Fruit fly (Drosophila melanogaster) whole organism, embryonic: ENCODE measurements around the gene Ripalpha.

Experiments used
- Awh ChIP-seq: fragments of 200-800 bp; sonication (Bioruptor generic); IDR thresholded peaks from 2 replicates; pipeline ENCODE4, ENCODE4 v1.3.6; 2022; ENCODE audit warnings: missing biosample characterization, missing genetic modification characterization
- Blimp-1 ChIP-seq: fragments of 200-800 bp; sonication (Bioruptor generic); optimal IDR thresholded peaks from 3 replicates; lab custom pipeline; 2018; ENCODE audit warnings: missing biosample characterization, missing genetic modification characterization, mild to moderate bottlenecking, moderate library complexity, missing genetic modification reagents
- CG10565 ChIP-seq: fragments of 200-800 bp; sonication (Bioruptor generic); optimal IDR thresholded peaks from 3 replicates; lab custom pipeline; 2016; ENCODE audit warnings: missing biosample characterization, mild to moderate bottlenecking, missing genetic modification characterization
- CG12744 ChIP-seq: fragments of 200-800 bp; sonication (Bioruptor generic); optimal IDR thresholded peaks from 2 replicates; lab custom pipeline; 2016; ENCODE audit warnings: missing biosample characterization, missing genetic modification characterization
- CG14014 ChIP-seq: fragments of 200-800 bp; sonication (Bioruptor generic); IDR thresholded peaks from 2 replicates; pipeline ENCODE4 v1.3.6; 2022; ENCODE audit warnings: missing biosample characterization, missing genetic modification characterization
- CG14050 ChIP-seq: fragments of 200-800 bp; sonication (Bioruptor generic); IDR thresholded peaks from 3 replicates; pipeline ENCODE4 v1.3.6; 2022; ENCODE audit warnings: missing biosample characterization, missing genetic modification characterization
- CG16779 ChIP-seq: fragments of 200-800 bp; sonication (Bioruptor generic); IDR thresholded peaks from 2 replicates; pipeline ENCODE4 v1.3.6; 2022; ENCODE audit warnings: missing biosample characterization, missing genetic modification characterization
- CG16813 ChIP-seq: fragments of 200-800 bp; sonication (Bioruptor generic); IDR thresholded peaks from 3 replicates; pipeline ENCODE4 v1.3.6; 2022; ENCODE audit warnings: missing biosample characterization, missing genetic modification characterization; ENCODE audit not compliant: partially characterized antibody
- CG17829 ChIP-seq: fragments of 200-800 bp; optimal IDR thresholded peaks from 2 replicates; lab custom pipeline; 2019; ENCODE audit warnings: missing biosample characterization, mild to moderate bottlenecking, missing genetic modification characterization, moderate library complexity
- CG2202 ChIP-seq: fragments of 200-800 bp; sonication (Bioruptor generic); optimal IDR thresholded peaks from 2 replicates; lab custom pipeline; 2018; ENCODE audit warnings: missing biosample characterization, mild to moderate bottlenecking, missing genetic modification characterization
- CG32772 ChIP-seq: fragments of 200-800 bp; sonication (Bioruptor generic); IDR thresholded peaks from 2 replicates; pipeline ENCODE4 v1.3.6; 2022; ENCODE audit warnings: missing biosample characterization, missing genetic modification characterization
- CG33557 ChIP-seq: fragments of 200-800 bp; sonication (Bioruptor generic); optimal IDR thresholded peaks from 2 replicates; lab custom pipeline; 2019; ENCODE audit warnings: missing biosample characterization, mild to moderate bottlenecking, missing genetic modification characterization, moderate library complexity
- CG34376 ChIP-seq: fragments of 200-800 bp; sonication (Bioruptor generic); optimal IDR thresholded peaks from 2 replicates; lab custom pipeline; 2018; ENCODE audit warnings: missing biosample characterization, mild to moderate bottlenecking, missing genetic modification characterization
- CG34422 ChIP-seq: fragments of 200-800 bp; sonication (Bioruptor generic); IDR thresholded peaks from 3 replicates; pipeline ENCODE4 v1.3.6; 2022; ENCODE audit warnings: missing biosample characterization, missing genetic modification characterization
- CG3726 ChIP-seq: fragments of 200-800 bp; sonication (Bioruptor generic); IDR thresholded peaks from 3 replicates; pipeline ENCODE4, ENCODE4 v1.3.6; 2022; ENCODE audit warnings: missing biosample characterization, missing genetic modification characterization
- CG4730 ChIP-seq: fragments of 200-800 bp; sonication (Bioruptor generic); IDR thresholded peaks from 2 replicates; pipeline ENCODE4 v1.3.6; 2022; ENCODE audit warnings: missing biosample characterization, missing genetic modification characterization
- CG8281 ChIP-seq: fragments of 200-800 bp; sonication (Bioruptor generic); optimal IDR thresholded peaks from 2 replicates; lab custom pipeline; 2018; ENCODE audit warnings: missing biosample characterization, mild to moderate bottlenecking, missing genetic modification characterization, moderate library complexity
- CG8944 ChIP-seq: fragments of 200-800 bp; sonication (Bioruptor generic); optimal IDR thresholded peaks from 3 replicates; lab custom pipeline; 2016; ENCODE audit warnings: missing biosample characterization, missing genetic modification characterization
- CG9609 ChIP-seq: fragments of 200-800 bp; sonication (Bioruptor generic); optimal IDR thresholded peaks from 3 replicates; lab custom pipeline; 2016; ENCODE audit warnings: missing biosample characterization, missing genetic modification characterization
- Camta ChIP-seq: fragments of 200-800 bp; sonication (Bioruptor generic); optimal IDR thresholded peaks from 2 replicates; lab custom pipeline; 2016; ENCODE audit warnings: missing biosample characterization, missing genetic modification characterization
- D ChIP-seq, 2 experiments: fragments of 200-800 bp in 1 of 2; fragments of >200 bp in 1 of 2; sonication (Bioruptor generic) in 1 of 2; optimal IDR thresholded peaks; 2 replicates in 1 of 2; 3 replicates in 1 of 2; lab custom pipeline; 2017; ENCODE audit warnings: mild to moderate bottlenecking in 1 of 2, missing biosample characterization in 1 of 2, missing genetic modification characterization in 1 of 2, missing genetic modification reagents in 1 of 2
- Dp ChIP-seq: fragments of 200-800 bp; sonication (Bioruptor generic); optimal IDR thresholded peaks from 2 replicates; lab custom pipeline; 2018; ENCODE audit warnings: missing biosample characterization, mild to moderate bottlenecking, missing genetic modification characterization, moderate library complexity
- E2f2 ChIP-seq: fragments of 200-800 bp; sonication (Bioruptor generic); IDR thresholded peaks from 2 replicates; pipeline ENCODE4 v1.3.6; 2022; ENCODE audit warnings: missing biosample characterization, missing genetic modification characterization
- ERR ChIP-seq: fragments of 200-800 bp; sonication (Bioruptor generic); optimal IDR thresholded peaks from 2 replicates; lab custom pipeline; 2016; ENCODE audit warnings: missing biosample characterization, missing genetic modification characterization
- Kr ChIP-seq: fragments of 200-800 bp; sonication (Bioruptor generic); optimal IDR thresholded peaks from 2 replicates; lab custom pipeline; 2017; ENCODE audit warnings: missing biosample characterization, mild to moderate bottlenecking, missing genetic modification characterization
- Lhr ChIP-seq: fragments of 200-800 bp; sonication (Bioruptor generic); optimal IDR thresholded peaks from 3 replicates; lab custom pipeline; 2017; ENCODE audit warnings: mild to moderate bottlenecking, missing biosample characterization, missing genetic modification reagents, missing genetic modification characterization
- Neu2 ChIP-seq: fragments of 200-800 bp; sonication (Bioruptor generic); optimal IDR thresholded peaks from 3 replicates; lab custom pipeline; 2016; ENCODE audit warnings: missing biosample characterization, missing genetic modification characterization, borderline replicate concordance
- Oli ChIP-seq: fragments of 200-800 bp; sonication (Bioruptor generic); optimal IDR thresholded peaks from 2 replicates; lab custom pipeline; 2018; ENCODE audit warnings: missing biosample characterization, mild to moderate bottlenecking, missing genetic modification characterization, moderate library complexity
- Pdp1 ChIP-seq, 2 experiments: fragments of 200-800 bp; sonication (Bioruptor generic); optimal IDR thresholded peaks; 3 replicates each; lab custom pipeline; 2016; ENCODE audit warnings: missing biosample characterization in 2 of 2, missing genetic modification characterization in 2 of 2, mild to moderate bottlenecking in 1 of 2, moderate library complexity in 1 of 2
- Sox100B ChIP-seq: fragments of 200-800 bp; sonication (Bioruptor generic); optimal IDR thresholded peaks from 3 replicates; lab custom pipeline; 2018; ENCODE audit warnings: missing biosample characterization, mild to moderate bottlenecking, missing genetic modification characterization
- Sox102F ChIP-seq: fragments of 200-800 bp; sonication (Bioruptor generic); optimal IDR thresholded peaks from 2 replicates; lab custom pipeline; 2018; ENCODE audit warnings: missing biosample characterization, mild to moderate bottlenecking, missing genetic modification characterization, moderate library complexity
- Sry-δ ChIP-seq: fragments of 200-800 bp; sonication (Bioruptor generic); optimal IDR thresholded peaks from 2 replicates; lab custom pipeline; 2016; ENCODE audit warnings: missing biosample characterization, missing genetic modification characterization
- Taf1 ChIP-seq: fragments of 200-800 bp; sonication (Bioruptor generic); IDR thresholded peaks from 2 replicates; pipeline ENCODE4 v1.3.6; 2022; ENCODE audit warnings: missing biosample characterization, missing genetic modification characterization
- ab ChIP-seq: fragments of 200-800 bp; sonication (Bioruptor generic); optimal IDR thresholded peaks from 2 replicates; lab custom pipeline; 2016; ENCODE audit warnings: missing biosample characterization, missing genetic modification characterization
- ash1 ChIP-seq: fragments of 200-800 bp; sonication (Bioruptor generic); optimal IDR thresholded peaks from 2 replicates; lab custom pipeline; 2018; ENCODE audit warnings: missing biosample characterization, mild to moderate bottlenecking, missing genetic modification characterization
- dmrt11E ChIP-seq: fragments of 200-800 bp; sonication (Bioruptor generic); optimal IDR thresholded peaks from 3 replicates; lab custom pipeline; 2018; ENCODE audit warnings: missing biosample characterization, mild to moderate bottlenecking, missing genetic modification characterization, moderate library complexity
- exex ChIP-seq: fragments of 200-800 bp; sonication (Bioruptor generic); optimal IDR thresholded peaks from 4 replicates; lab custom pipeline; 2018; ENCODE audit warnings: missing biosample characterization, mild to moderate bottlenecking, missing genetic modification characterization, moderate library complexity
- fu2 ChIP-seq: fragments of 200-800 bp; sonication (Bioruptor generic); optimal IDR thresholded peaks from 2 replicates; lab custom pipeline; 2016; ENCODE audit warnings: missing biosample characterization, missing genetic modification characterization
- ind ChIP-seq: fragments of 200-800 bp; sonication (Bioruptor generic); optimal IDR thresholded peaks from 3 replicates; lab custom pipeline; 2016; ENCODE audit warnings: missing biosample characterization, missing genetic modification characterization
- kah ChIP-seq: fragments of 200-800 bp; sonication (Bioruptor generic); optimal IDR thresholded peaks from 2 replicates; lab custom pipeline; 2018; ENCODE audit warnings: missing biosample characterization, mild to moderate bottlenecking, missing genetic modification characterization
- lbe ChIP-seq: fragments of 200-800 bp; sonication (Bioruptor generic); optimal IDR thresholded peaks from 2 replicates; lab custom pipeline; 2016; ENCODE audit warnings: missing biosample characterization, mild to moderate bottlenecking, missing genetic modification characterization
- maf-S ChIP-seq: fragments of 200-800 bp; sonication (Bioruptor generic); optimal IDR thresholded peaks from 2 replicates; lab custom pipeline; 2016; ENCODE audit warnings: missing biosample characterization, missing genetic modification characterization
- odd ChIP-seq: fragments of 200-800 bp; sonication (Bioruptor generic); optimal IDR thresholded peaks from 2 replicates; lab custom pipeline; 2017; ENCODE audit warnings: missing biosample characterization, mild to moderate bottlenecking, missing genetic modification characterization
- peb ChIP-seq: fragments of 200-800 bp; sonication (Bioruptor generic); IDR thresholded peaks from 2 replicates; pipeline ENCODE4 v1.3.6; 2022; ENCODE audit warnings: missing biosample characterization, missing genetic modification characterization
- pnt ChIP-seq: fragments of 200-800 bp; sonication (Bioruptor generic); optimal IDR thresholded peaks from 3 replicates; lab custom pipeline; 2016; ENCODE audit warnings: missing biosample characterization, missing genetic modification characterization
- shn ChIP-seq: fragments of 200-800 bp; sonication (Bioruptor generic); optimal IDR thresholded peaks from 3 replicates; lab custom pipeline; 2016; ENCODE audit warnings: missing biosample characterization, missing genetic modification characterization
- sisA ChIP-seq: fragments of 200-800 bp; sonication (Bioruptor generic); IDR thresholded peaks from 2 replicates; pipeline ENCODE4 v1.3.6; 2022; ENCODE audit warnings: missing biosample characterization, missing genetic modification characterization
- sob ChIP-seq: fragments of 200-800 bp; sonication (Bioruptor generic); IDR thresholded peaks from 2 replicates; pipeline ENCODE4 v1.3.6; 2022; ENCODE audit warnings: missing biosample characterization, missing genetic modification characterization
- sr ChIP-seq: fragments of 200-800 bp; sonication (Bioruptor generic); IDR thresholded peaks from 3 replicates; pipeline ENCODE4 v1.3.6; 2022; ENCODE audit warnings: missing biosample characterization, missing genetic modification characterization
- twi ChIP-seq: fragments of 200-800 bp; optimal IDR thresholded peaks from 2 replicates; lab custom pipeline; 2019; ENCODE audit warnings: missing biosample characterization, mild to moderate bottlenecking, missing genetic modification characterization, moderate library complexity

Gene Ripalpha

DNA sequence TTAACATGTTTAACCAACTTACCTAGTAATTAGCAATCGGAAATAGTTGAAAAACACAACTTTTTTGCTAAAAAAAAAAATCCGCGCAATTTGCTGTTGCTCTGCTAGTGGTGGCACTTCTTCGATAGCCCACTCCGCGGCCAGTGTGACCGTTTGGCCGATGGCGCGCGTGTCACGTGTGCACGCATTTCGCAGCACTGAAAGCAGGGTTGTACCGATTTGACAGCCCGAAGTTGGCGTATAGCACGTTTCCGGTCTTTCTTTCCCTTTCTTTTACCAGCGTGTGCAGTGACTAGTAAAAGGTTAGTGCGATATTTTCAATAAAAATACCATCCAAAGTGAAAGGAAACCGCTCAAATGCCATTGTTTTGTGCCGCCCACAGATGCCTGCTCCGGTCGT is at the start of gene Ripalpha, which contains the start of gene RpL7 (continued):
- TF ChIP-seq sr (GFP tag; lab: Robert Waterston, UW) = peak; percentile 98
- TF ChIP-seq Taf1 (GFP tag; lab: Robert Waterston, UW) = peak; percentile 80; the same call in 1 of the 2 replicates
- peak; percentile 94 for TF ChIP-seq ind
- peak; percentile 99 for TF ChIP-seq CG34376
- TF ChIP-seq Pdp1 (GFP tag; optimal IDR thresholded peaks at IDR 0.05; lab: Kevin White, UChicago) = peak; percentile 96 to 97
- peak; percentile 97 for TF ChIP-seq Awh (GFP tag; lab: Robert Waterston, UW)
- peak; percentile 96 for TF ChIP-seq CG14014 (GFP tag; lab: Robert Waterston, UW)
- peak; percentile 82 for TF ChIP-seq CG8281 (tag; lab: Kevin White, UChicago)
- TF ChIP-seq D (optimal IDR thresholded peaks at IDR 0.05; lab: Kevin White, UChicago) = no peak
- TF ChIP-seq D (GFP tag; optimal IDR thresholded peaks at IDR 0.05; lab: Kevin White, UChicago) = peak; percentile 93
- TF ChIP-seq CG8944 (GFP tag; lab: Kevin White, UChicago) = peak; percentile 98
- TF ChIP-seq shn = peak; percentile 99
- peak; percentile 91 for TF ChIP-seq lbe (GFP tag; lab: Kevin White, UChicago)
- peak; percentile 92 for TF ChIP-seq ab (GFP tag; lab: Kevin White, UChicago)
- peak; percentile 95 for TF ChIP-seq Kr
- peak; percentile 88 for TF ChIP-seq sisA (GFP tag; lab: Robert Waterston, UW)
- TF ChIP-seq Neu2 (GFP tag; lab: Kevin White, UChicago) = peak; percentile 84
- peak; percentile 91 for TF ChIP-seq kah (GFP tag; lab: Kevin White, UChicago)
- TF ChIP-seq CG2202 = peak; percentile 95
- TF ChIP-seq twi (tag; lab: Kevin White, UChicago) = peak; percentile 80
- TF ChIP-seq CG3726 = peak; percentile 92
- peak; percentile 100 for TF ChIP-seq ash1 (GFP tag; lab: Kevin White, UChicago)
- peak; percentile 88 for TF ChIP-seq Sox100B (GFP tag; lab: Kevin White, UChicago)
- peak; percentile 99 for TF ChIP-seq sob (GFP tag; lab: Robert Waterston, UW)
- no peak; the same call in none of the 2 replicates for TF ChIP-seq CG32772 (GFP tag; lab: Robert Waterston, UW)
- peak; percentile 90 for TF ChIP-seq CG17829 (tag; lab: Kevin White, UChicago)
- TF ChIP-seq odd = peak; percentile 98
- TF ChIP-seq CG34422 (GFP tag; lab: Robert Waterston, UW) = peak; percentile 98
- peak; percentile 98 for TF ChIP-seq CG9609
- TF ChIP-seq fu2 (GFP tag; lab: Kevin White, UChicago) = peak; percentile 98
- peak; percentile 89 for TF ChIP-seq E2f2 (GFP tag; lab: Robert Waterston, UW)
- TF ChIP-seq exex = peak; percentile 78
- peak; percentile 98 for TF ChIP-seq maf-S (GFP tag; lab: Kevin White, UChicago)
- TF ChIP-seq Dp (GFP tag; lab: Kevin White, UChicago) = peak; percentile 78
- peak; percentile 96 for TF ChIP-seq Camta (GFP tag; lab: Kevin White, UChicago)
- TF ChIP-seq CG16813 (GFP tag; lab: Robert Waterston, UW) = peak; percentile 94
- TF ChIP-seq CG12744 (GFP tag; lab: Kevin White, UChicago) = peak; percentile 97
- peak; percentile 88 for TF ChIP-seq peb
- peak; percentile 94 for TF ChIP-seq CG33557 (GFP tag; lab: Kevin White, UChicago)
- TF ChIP-seq CG4730 (GFP tag; lab: Robert Waterston, UW) = peak; percentile 88
- TF ChIP-seq dmrt11E (tag; lab: Kevin White, UChicago) = peak; percentile 91
- TF ChIP-seq CG10565 (GFP tag; lab: Kevin White, UChicago) = peak; percentile 91
- peak; percentile 99 for TF ChIP-seq Sry-δ (GFP tag; lab: Kevin White, UChicago)
- TF ChIP-seq Sox102F (GFP tag; lab: Kevin White, UChicago) = peak; percentile 87
- peak; percentile 85 for TF ChIP-seq pnt (GFP tag; lab: Kevin White, UChicago)
- TF ChIP-seq Oli (tag; lab: Kevin White, UChicago) = peak; percentile 89
- TF ChIP-seq ERR = peak; percentile 97
- TF ChIP-seq Lhr (GFP tag; lab: Kevin White, UChicago) = peak; percentile 98
- peak; percentile 89 for TF ChIP-seq Blimp-1
- TF ChIP-seq CG16779 (GFP tag; lab: Robert Waterston, UW) = peak; percentile 97
- TF ChIP-seq CG14050 (GFP tag; lab: Robert Waterston, UW) = peak; percentile 95
